Worm (Caenorhabditis elegans) whole organism, dauer: Measurements from ENCODE around the gene F21D5.4.
"Not testable (repeated sequence)": the region's sequence is repeated elsewhere in the genome, so short reads cannot be mapped to it uniquely, and the experiment has no call there.

ENCODE experiments used
- unc-62 ChIP-seq: sonication (generic microtip); optimal IDR thresholded peaks from 2 replicates; lab custom pipeline; 2017; ENCODE audit warnings: missing biosample characterization, missing genetic modification reagents, missing genetic modification characterization

The F21D5.4 gene

ce11 chrIV:8737787-8738186 is at the start of gene F21D5.4:
F21D5.4 (plus strand) TSS chrIV:8738087.
- TF ChIP-seq unc-62: no peak

ce11 chrIV:8691486-8691885 is 46.4 kb upstream of the F21D5.4 start, which contains the start of the genes hst-1 and ints-6:
hst-1 (minus strand) TSS chrIV:8691513.
ints-6 (plus strand) TSS chrIV:8691745.
- no peak for TF ChIP-seq unc-62

- no peak for TF ChIP-seq unc-62
Observed at ce11 chrIV:8697436-8697835, 40.5 kb upstream of the F21D5.4 start, which contains the start of gene ttll-11. ttll-11 (plus strand) TSS chrIV:8697736.

- no peak for TF ChIP-seq unc-62
Observed at ce11 chrIV:8705504-8705903, 32.4 kb upstream of the F21D5.4 start, which contains the start of gene H23L24.4. H23L24.4 (minus strand) TSS chrIV:8705604.

DNA sequence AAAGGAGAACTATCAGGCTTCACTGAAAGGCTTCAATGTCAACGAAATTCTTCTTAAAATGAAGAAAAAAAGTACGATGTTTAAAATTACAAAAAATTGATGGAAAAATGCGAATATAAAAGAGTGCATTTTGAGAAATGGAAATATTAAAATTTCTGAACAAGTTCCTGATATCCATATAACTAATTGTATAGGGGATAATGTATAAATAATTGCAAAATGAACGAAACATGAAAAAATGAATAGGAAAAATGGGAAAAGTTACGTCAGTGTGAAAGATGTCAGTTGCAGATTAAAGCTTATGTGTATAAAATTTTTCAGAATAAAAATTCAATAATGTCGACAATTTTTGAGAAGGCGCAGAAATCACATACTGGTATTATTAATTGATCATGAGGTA is 29.8 kb upstream of the F21D5.4 start:
- no peak for TF ChIP-seq unc-62

- TF ChIP-seq unc-62: not testable (repeated sequence)
Observed at ce11 chrIV:8715032-8715431, 22.9 kb upstream of the F21D5.4 start, which contains the start of the genes parg-2 and ipla-5. parg-2 (minus strand) TSS chrIV:8715132. ipla-5 (plus strand) TSS chrIV:8715247.

DNA sequence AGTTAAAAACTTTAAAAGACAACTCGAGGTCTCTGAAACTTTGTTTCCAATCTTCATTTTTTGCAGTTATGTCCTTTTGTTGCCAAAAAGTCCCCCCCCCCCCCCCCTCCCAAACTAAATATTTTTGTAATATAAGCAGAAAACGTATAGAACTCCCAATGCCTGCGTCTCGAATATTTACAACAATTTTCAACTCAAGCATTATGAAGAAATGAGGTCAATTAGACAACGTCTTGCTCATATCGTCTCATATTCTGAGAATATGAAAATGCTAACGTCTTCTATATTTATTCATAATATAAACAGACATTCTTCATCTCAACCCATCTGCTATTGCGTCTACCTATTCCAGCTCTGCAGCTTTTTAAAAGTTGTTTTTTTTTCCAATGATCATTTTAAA is 19.7 kb upstream of the F21D5.4 start, which contains the start of gene H23L24.1:
TSS of gene H23L24.1 (plus strand) at position 301 of the 400 bp plus-strand sequence.
- no peak for TF ChIP-seq unc-62

DNA sequence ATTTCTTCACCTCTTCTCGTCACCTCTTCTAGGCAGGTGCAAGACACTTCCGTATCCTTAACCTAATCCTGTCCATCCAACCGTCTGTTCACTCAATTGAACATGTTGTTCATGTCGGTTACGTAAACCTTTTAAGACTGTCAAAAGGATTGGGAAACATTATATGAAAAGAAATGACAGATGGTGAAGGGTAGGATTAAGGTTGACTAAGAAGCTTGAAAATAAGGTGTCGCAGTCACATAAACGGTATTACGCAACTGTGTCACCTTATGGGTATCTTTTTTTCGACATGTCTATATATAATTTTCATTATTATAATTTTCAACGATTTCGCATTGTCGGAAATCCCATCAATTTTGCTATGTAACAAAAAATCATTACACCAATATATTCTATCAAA is 15.1 kb upstream of the F21D5.4 start:
- no peak for TF ChIP-seq unc-62

DNA sequence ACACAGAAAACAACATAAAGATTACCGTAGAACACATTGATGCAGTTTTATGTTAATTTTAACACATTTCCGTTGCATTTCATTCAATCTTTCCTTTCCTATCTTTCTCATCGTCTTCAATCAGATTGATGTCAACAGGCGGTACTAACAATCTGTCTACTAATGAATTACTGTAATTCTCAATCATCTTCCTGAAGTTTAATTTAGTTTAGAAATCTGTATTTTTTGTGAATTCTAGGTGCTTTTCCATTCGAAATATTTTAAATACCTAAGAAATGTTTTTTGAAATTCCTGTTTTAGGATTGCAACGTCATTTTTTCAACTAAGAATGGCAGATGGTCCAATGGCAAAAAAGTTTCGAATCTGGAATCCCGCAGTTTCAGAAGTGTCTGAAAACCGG is 14.2 kb upstream of the F21D5.4 start, which contains the start of gene F21D5.9:
TSS of gene F21D5.9 (plus strand) at position 301 of the 400 bp plus-strand sequence.
- TF ChIP-seq unc-62: no peak

DNA sequence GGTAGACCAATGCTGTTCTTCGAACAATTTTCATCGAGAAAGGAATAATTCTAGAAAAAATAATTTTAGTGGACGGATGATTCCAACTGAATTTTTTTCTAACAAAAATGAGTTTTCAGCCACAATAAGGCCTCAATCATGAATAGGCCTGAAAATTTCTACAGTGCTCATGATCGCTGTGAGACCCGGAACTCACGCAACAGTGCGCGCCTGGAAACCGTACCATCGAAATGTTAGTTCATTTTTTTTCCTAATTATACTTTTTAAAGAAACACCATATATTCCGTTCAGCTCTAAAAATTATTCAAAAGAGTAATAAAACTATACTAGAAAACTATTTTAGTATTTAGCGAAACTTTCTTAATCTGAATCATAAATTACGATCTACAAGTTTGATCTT is 13.0 kb upstream of the F21D5.4 start:
- no peak for TF ChIP-seq unc-62

DNA sequence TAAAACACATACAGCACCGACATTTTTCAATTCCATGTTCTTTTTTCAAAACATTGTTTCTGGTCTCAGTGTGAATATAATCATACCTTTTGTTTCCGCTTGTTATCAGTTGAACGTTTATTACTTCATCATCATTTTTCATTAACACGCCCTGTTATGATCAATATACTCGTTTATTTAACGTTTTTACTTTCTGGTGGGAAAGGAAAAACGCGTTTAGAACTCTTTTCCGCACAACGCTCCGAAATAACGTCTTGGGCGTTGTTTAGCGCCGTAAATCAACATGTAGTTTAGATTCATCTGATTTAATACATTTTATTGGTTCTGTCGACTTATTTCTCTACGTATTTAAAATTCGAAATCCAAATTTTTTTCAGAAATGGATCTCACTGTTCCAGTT is 12.5 kb upstream of the F21D5.4 start, which contains the start of gene pgm-3:
TSS of gene pgm-3 (plus strand) at position 378 of the 400 bp plus-strand sequence.
- TF ChIP-seq unc-62: no peak

- TF ChIP-seq unc-62: no peak
Observed at ce11 chrIV:8728122-8728521, 9.8 kb upstream of the F21D5.4 start, which contains the start of gene otub-3. otub-3 (plus strand) TSS chrIV:8728177.

DNA sequence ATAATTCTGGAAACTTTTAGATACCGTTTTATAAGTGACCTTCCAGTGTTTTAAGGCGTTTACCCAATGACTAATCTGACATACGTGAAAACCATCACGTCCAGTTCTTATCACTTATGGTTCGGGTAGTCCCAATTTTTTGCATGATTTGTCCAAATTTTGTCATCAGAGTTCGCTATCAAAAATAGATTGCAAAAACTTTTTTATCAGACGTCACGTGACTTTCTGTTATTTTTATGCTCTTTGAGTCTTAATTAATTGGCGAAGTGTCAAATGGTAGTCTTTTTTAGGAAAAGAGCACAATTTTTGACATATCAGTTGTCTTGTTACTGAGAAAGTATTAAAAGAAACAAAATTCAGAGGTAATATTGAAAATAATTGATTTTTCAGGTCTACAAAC is 8.3 kb upstream of the F21D5.4 start:
- no peak for TF ChIP-seq unc-62

ce11 chrIV:8730469-8730868 is 7.4 kb upstream of the F21D5.4 start, which contains the start of gene F21D5.3:
F21D5.3 (plus strand) TSS chrIV:8730815.
- no peak for TF ChIP-seq unc-62

ce11 chrIV:8737354-8737753 is 533 bp upstream of the F21D5.4 start:
- TF ChIP-seq unc-62: no peak

- TF ChIP-seq unc-62: no peak
Observed at ce11 chrIV:8739294-8739693, 1.4 kb downstream of the F21D5.4 start, which contains the start of gene F21D5.5. F21D5.5 (minus strand) TSS chrIV:8739394.

DNA sequence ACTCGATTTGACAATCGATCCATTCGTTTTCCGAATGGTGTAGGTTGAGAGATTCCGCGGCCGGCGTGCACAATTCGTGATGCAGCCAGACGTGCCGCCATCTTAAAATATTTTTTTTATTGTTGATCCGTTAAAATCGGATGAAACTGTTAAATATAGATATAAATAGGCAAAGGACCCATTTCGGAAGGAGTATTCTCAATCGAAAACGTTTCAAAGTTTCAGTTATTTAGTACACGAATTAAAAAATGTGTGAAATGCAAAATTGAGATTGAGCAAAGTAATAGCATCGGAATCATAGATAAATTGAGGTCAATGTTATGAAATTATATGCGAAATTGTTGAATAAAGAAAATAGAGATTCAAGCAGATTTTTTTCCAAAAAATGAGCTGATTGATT is 2.0 kb downstream of the F21D5.4 start, which contains the start of gene mrps-33:
TSS of gene mrps-33 (minus strand) at position 101 of the 400 bp plus-strand sequence.
- no peak for TF ChIP-seq unc-62

ce11 chrIV:8740952-8741438 is 3.1 kb downstream of the F21D5.4 start, which contains the start of gene F21D5.6:
F21D5.6 (minus strand) TSS chrIV:8741388.
- TF ChIP-seq unc-62: no peak
